Worm (Caenorhabditis elegans) whole organism, mixed stage, embryonic: ENCODE results near the gene R04A9.1.

ENCODE experiments used
- M03D4.4 ChIP-seq: sonication (generic microtip); optimal IDR thresholded peaks from 2 replicates; lab custom pipeline; 2017; ENCODE audit warnings: mild to moderate bottlenecking, missing genetic modification characterization, missing compliant biosample characterization
- bed-3 ChIP-seq: fragments of 200-800 bp; sonication (Bioruptor generic); optimal IDR thresholded peaks from 3 replicates; lab custom pipeline; 2018; ENCODE audit warnings: mild to moderate bottlenecking, missing genetic modification characterization, moderate library complexity, missing compliant biosample characterization
- blmp-1 ChIP-seq: fragments of 150-350 bp; optimal IDR thresholded peaks from 2 replicates; lab custom pipeline; 2014; ENCODE audit warnings: missing biosample characterization, missing genetic modification characterization
- ceh-39 ChIP-seq: fragments of 150-350 bp; optimal IDR thresholded peaks from 2 replicates; lab custom pipeline; 2014; ENCODE audit warnings: missing biosample characterization, missing genetic modification characterization
- ceh-83 ChIP-seq: fragments of 200-800 bp; sonication (Bioruptor generic); optimal IDR thresholded peaks from 2 replicates; lab custom pipeline; 2018; ENCODE audit warnings: mild to moderate bottlenecking, missing genetic modification characterization, missing compliant biosample characterization
- ces-1 ChIP-seq: fragments of 150-350 bp; optimal IDR thresholded peaks from 2 replicates; lab custom pipeline; 2014; ENCODE audit warnings: missing biosample characterization, missing genetic modification reagents, missing genetic modification characterization
- cnd-1 ChIP-seq: fragments of 200-800 bp; sonication (Bioruptor generic); optimal IDR thresholded peaks from 2 replicates; lab custom pipeline; 2018; ENCODE audit warnings: mild to moderate bottlenecking, missing genetic modification characterization, missing compliant biosample characterization
- drap-1 ChIP-seq: fragments of 200-800 bp; sonication (Bioruptor generic); optimal IDR thresholded peaks from 3 replicates; lab custom pipeline; 2018; ENCODE audit warnings: mild to moderate bottlenecking, missing genetic modification characterization, missing compliant biosample characterization
- elt-1 ChIP-seq: sonication (generic microtip); optimal IDR thresholded peaks from 2 replicates; lab custom pipeline; 2017; ENCODE audit warnings: missing genetic modification characterization, mild to moderate bottlenecking, missing compliant biosample characterization, antibody characterized with exemption, moderate library complexity, borderline replicate concordance; ENCODE audit not compliant: insufficient read depth
- elt-3 ChIP-seq: fragments of 150-350 bp; optimal IDR thresholded peaks from 2 replicates; lab custom pipeline; 2014; ENCODE audit warnings: missing biosample characterization, missing genetic modification characterization
- hlh-1 ChIP-seq: fragments of 150-350 bp; optimal IDR thresholded peaks from 2 replicates; lab custom pipeline; 2014; ENCODE audit warnings: missing biosample characterization, missing genetic modification reagents, missing genetic modification characterization
- lin-13 ChIP-seq: fragments of 150-350 bp; optimal IDR thresholded peaks from 2 replicates; lab custom pipeline; 2014; ENCODE audit warnings: missing biosample characterization, missing genetic modification characterization
- lin-32 ChIP-seq: fragments of 200-800 bp; sonication (Bioruptor generic); optimal IDR thresholded peaks from 2 replicates; lab custom pipeline; 2018; ENCODE audit warnings: mild to moderate bottlenecking, missing genetic modification characterization, missing compliant biosample characterization
- lsy-2 ChIP-seq: fragments of 150-350 bp; optimal IDR thresholded peaks from 2 replicates; lab custom pipeline; 2014; ENCODE audit warnings: missing biosample characterization, missing genetic modification characterization
- mab-5 ChIP-seq: fragments of 150-350 bp; optimal IDR thresholded peaks from 2 replicates; lab custom pipeline; 2014; ENCODE audit warnings: missing biosample characterization, missing genetic modification characterization
- mep-1 ChIP-seq: fragments of 150-350 bp; optimal IDR thresholded peaks from 2 replicates; lab custom pipeline; 2017; ENCODE audit warnings: missing biosample characterization, missing genetic modification reagents, missing genetic modification characterization, inconsistent platforms
- mls-2 ChIP-seq: sonication (generic microtip); optimal IDR thresholded peaks from 2 replicates; lab custom pipeline; 2016; ENCODE audit warnings: mild to moderate bottlenecking, missing genetic modification characterization, moderate library complexity, missing compliant biosample characterization
- nhr-12 ChIP-seq: fragments of 150-350 bp; optimal IDR thresholded peaks from 2 replicates; lab custom pipeline; 2014; ENCODE audit warnings: missing biosample characterization, missing genetic modification characterization
- nhr-2 ChIP-seq: fragments of 150-350 bp; optimal IDR thresholded peaks from 2 replicates; lab custom pipeline; 2014; ENCODE audit warnings: missing biosample characterization, missing genetic modification characterization
- nhr-237 ChIP-seq: fragments of 150-350 bp; optimal IDR thresholded peaks from 2 replicates; lab custom pipeline; 2014; ENCODE audit warnings: missing biosample characterization, missing genetic modification characterization
- nhr-28 ChIP-seq: fragments of 150-350 bp; optimal IDR thresholded peaks from 2 replicates; lab custom pipeline; 2014; ENCODE audit warnings: missing biosample characterization, missing genetic modification characterization
- nhr-76 ChIP-seq: sonication (generic microtip); optimal IDR thresholded peaks from 2 replicates; lab custom pipeline; 2017; ENCODE audit warnings: missing biosample characterization, missing genetic modification characterization
- pha-4 ChIP-seq: fragments of 150-350 bp; optimal IDR thresholded peaks from 2 replicates; lab custom pipeline; 2018; ENCODE audit warnings: missing biosample characterization, missing genetic modification reagents, missing genetic modification characterization
- sem-2 ChIP-seq: fragments of 200-800 bp; sonication (Bioruptor generic); optimal IDR thresholded peaks from 2 replicates; lab custom pipeline; 2018; ENCODE audit warnings: mild to moderate bottlenecking, missing genetic modification characterization, missing compliant biosample characterization
- snpc-4 ChIP-seq: fragments of 150-350 bp; optimal IDR thresholded peaks from 2 replicates; lab custom pipeline; 2014; ENCODE audit warnings: missing biosample characterization, missing genetic modification characterization
- sptf-1 ChIP-seq: sonication (generic microtip); optimal IDR thresholded peaks from 2 replicates; lab custom pipeline; 2017; ENCODE audit warnings: mild to moderate bottlenecking, missing genetic modification characterization, moderate library complexity, missing compliant biosample characterization
- tbx-8 ChIP-seq: fragments of 200-800 bp; sonication (Bioruptor generic); optimal IDR thresholded peaks from 2 replicates; lab custom pipeline; 2018; ENCODE audit warnings: mild to moderate bottlenecking, missing genetic modification characterization, moderate library complexity, missing compliant biosample characterization
- unc-120 ChIP-seq: sonication (generic microtip); optimal IDR thresholded peaks from 2 replicates; lab custom pipeline; 2017; ENCODE audit warnings: missing genetic modification characterization, missing compliant biosample characterization; ENCODE audit not compliant: poor library complexity, severe bottlenecking
- unc-39 ChIP-seq: fragments of 150-350 bp; optimal IDR thresholded peaks from 2 replicates; lab custom pipeline; 2014; ENCODE audit warnings: missing biosample characterization, missing genetic modification characterization
- unc-62 ChIP-seq: fragments of 150-350 bp; optimal IDR thresholded peaks from 2 replicates; lab custom pipeline; 2014; ENCODE audit warnings: missing biosample characterization, missing genetic modification reagents, missing genetic modification characterization
- zip-8 ChIP-seq: fragments of 150-350 bp; optimal IDR thresholded peaks from 2 replicates; lab custom pipeline; 2014; ENCODE audit warnings: missing biosample characterization, missing genetic modification characterization
- ztf-11 ChIP-seq: fragments of 150-350 bp; optimal IDR thresholded peaks from 2 replicates; lab custom pipeline; 2014; ENCODE audit warnings: missing biosample characterization, missing genetic modification characterization

The R04A9.1 gene

ce11 chrX:382692-383091 lies 22.0 kb upstream of the R04A9.1 start, which contains the start of gene ife-2:
ife-2 (minus strand) TSS chrX:382709.
- TF ChIP-seq elt-1 (no peak), nhr-237 (tag; lab: Kevin White, UChicago) (peak; percentile 20), drap-1 (GFP tag; lab: Kevin White, UChicago) (no peak), mep-1 (tag; lab: Kevin White, UChicago) (peak; percentile 81), nhr-12 (no peak), pha-4 (tag; lab: Kevin White, UChicago) (peak; percentile 14), nhr-28 (tag; lab: Kevin White, UChicago) (no peak), unc-120 (peak; percentile 55), lin-32 (GFP tag; lab: Kevin White, UChicago) (no peak), snpc-4 (tag; lab: Kevin White, UChicago) (no peak), bed-3 (no peak), ztf-11 (tag; lab: Kevin White, UChicago) (no peak), M03D4.4 (tag; lab: Kevin White, UChicago) (no peak), hlh-1 (tag; lab: Kevin White, UChicago) (peak; percentile 31), ceh-39 (tag; lab: Kevin White, UChicago) (peak; percentile 87), ces-1 (GFP tag; lab: Kevin White, UChicago) (peak; percentile 6), unc-62 (GFP tag; lab: Kevin White, UChicago) (peak; percentile 27), mab-5 (no peak), elt-3 (tag; lab: Kevin White, UChicago) (no peak), lsy-2 (tag; lab: Kevin White, UChicago) (peak; percentile 49), cnd-1 (no peak), lin-13 (tag; lab: Kevin White, UChicago) (peak; percentile 45), zip-8 (tag; lab: Kevin White, UChicago) (no peak), tbx-8 (GFP tag; lab: Kevin White, UChicago) (peak; percentile 2), mls-2 (no peak), blmp-1 (no peak), ceh-83 (GFP tag; lab: Kevin White, UChicago) (no peak)

- TF ChIP-seq ces-1 (GFP tag; lab: Kevin White, UChicago), result peak; percentile 44
- no peak for TF ChIP-seq unc-120
- TF ChIP-seq nhr-76 (tag; lab: Kevin White, UChicago), result no peak
These were observed 16.0 kb upstream of the R04A9.1 start, which contains the start of gene ceh-93 for ce11 chrX:388728-389127. ceh-93 (minus strand) TSS chrX:388797.

DNA sequence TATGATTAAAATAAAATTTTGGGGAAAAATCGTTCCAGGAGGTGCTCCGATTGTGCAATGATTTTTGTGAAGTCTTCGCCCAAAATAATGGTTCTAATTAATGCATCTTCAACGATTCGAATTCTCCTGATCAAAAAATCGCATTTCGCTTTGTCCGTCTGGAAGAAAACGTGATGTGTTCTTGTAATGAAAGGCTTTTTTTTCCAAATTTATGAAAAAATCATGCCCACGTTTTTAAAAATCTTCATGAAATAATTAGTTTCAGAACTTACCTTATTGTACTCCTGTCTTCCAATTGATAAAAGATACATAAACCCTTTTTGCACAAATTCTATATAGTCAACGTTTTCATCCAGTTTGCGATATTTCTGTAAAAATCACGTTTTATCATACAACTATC lies 15.1 kb upstream of the R04A9.1 start:
- no peak for TF ChIP-seq M03D4.4 (tag; lab: Kevin White, UChicago)
- TF ChIP-seq sptf-1, result no peak
- no peak for TF ChIP-seq hlh-1 (tag; lab: Kevin White, UChicago)
- TF ChIP-seq tbx-8 (GFP tag; lab: Kevin White, UChicago), result no peak
- no peak for TF ChIP-seq nhr-76 (tag; lab: Kevin White, UChicago)
- no peak for TF ChIP-seq unc-120
- no peak for TF ChIP-seq cnd-1
- TF ChIP-seq ztf-11 (tag; lab: Kevin White, UChicago), result no peak
- TF ChIP-seq elt-3 (tag; lab: Kevin White, UChicago), result no peak
- no peak for TF ChIP-seq unc-39
- TF ChIP-seq mab-5, result no peak
- no peak for TF ChIP-seq mep-1 (tag; lab: Kevin White, UChicago)
- no peak for TF ChIP-seq nhr-237 (tag; lab: Kevin White, UChicago)
- no peak for TF ChIP-seq ces-1 (GFP tag; lab: Kevin White, UChicago)
- no peak for TF ChIP-seq unc-62 (GFP tag; lab: Kevin White, UChicago)

DNA sequence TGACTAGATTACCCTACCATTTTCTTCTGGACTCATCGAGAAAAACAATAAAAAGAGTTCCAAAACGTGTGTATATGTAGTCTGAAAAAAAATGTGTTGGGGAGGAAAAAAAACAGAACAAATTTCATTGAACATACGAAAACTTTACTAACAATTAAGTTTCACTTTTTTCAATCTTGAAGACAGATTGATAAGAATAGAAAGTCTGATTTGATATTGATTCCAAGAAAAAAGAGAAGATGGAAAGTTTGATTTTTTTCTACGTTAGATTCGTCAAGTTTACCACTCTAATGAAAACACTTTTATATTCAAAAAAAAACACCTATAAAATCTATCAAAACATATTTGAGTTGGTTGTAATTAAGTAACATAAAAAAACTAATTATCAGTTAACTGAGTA lies 14.2 kb upstream of the R04A9.1 start, which contains the start of gene R04A9.9:
Gene R04A9.9, minus strand, starts transcription at position 101 of the 400 bp plus-strand sequence.
- TF ChIP-seq nhr-12, result no peak
- TF ChIP-seq unc-39, result no peak
- no peak for TF ChIP-seq unc-62 (GFP tag; lab: Kevin White, UChicago)
- TF ChIP-seq sptf-1, result no peak
- TF ChIP-seq unc-120, result no peak
- no peak for TF ChIP-seq sem-2 (GFP tag; lab: Kevin White, UChicago)
- no peak for TF ChIP-seq ceh-39 (tag; lab: Kevin White, UChicago)
- TF ChIP-seq mab-5, result no peak
- no peak for TF ChIP-seq lsy-2 (tag; lab: Kevin White, UChicago)
- TF ChIP-seq ceh-83 (GFP tag; lab: Kevin White, UChicago), result no peak

DNA sequence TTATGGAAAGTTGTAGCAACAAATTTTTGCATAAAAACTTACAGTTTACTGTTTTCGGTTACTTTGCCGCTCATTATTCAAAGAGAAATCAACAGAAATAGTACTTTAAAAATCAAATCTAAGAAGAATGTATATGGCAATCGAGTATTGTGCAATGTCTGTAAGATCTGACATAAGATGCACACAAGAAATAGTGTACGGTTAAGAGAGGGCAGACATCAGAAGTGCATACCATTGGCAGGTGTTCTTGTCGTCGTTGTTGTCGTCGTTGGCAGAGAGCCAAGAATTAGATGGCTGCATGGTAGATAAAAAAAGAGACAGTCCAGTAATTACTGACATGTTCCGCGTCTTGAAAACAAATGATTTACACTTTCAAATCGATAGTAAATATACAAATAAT lies 10.0 kb upstream of the R04A9.1 start, which contains the start of gene R04A9.7:
Gene R04A9.7, minus strand, starts transcription at position 184 of the 400 bp plus-strand sequence.
- no peak for TF ChIP-seq nhr-76 (tag; lab: Kevin White, UChicago)
- no peak for TF ChIP-seq sem-2 (GFP tag; lab: Kevin White, UChicago)
- no peak for TF ChIP-seq lin-13 (tag; lab: Kevin White, UChicago)
- TF ChIP-seq nhr-2 (tag; lab: Kevin White, UChicago), result peak; percentile 94
